Fruit fly (Drosophila melanogaster): Measurements from ENCODE around the gene CG3961.
A peak's percentile ranks its signal among the peaks of the same experiment; 100 is the strongest.

The CG3961 gene

DNA sequence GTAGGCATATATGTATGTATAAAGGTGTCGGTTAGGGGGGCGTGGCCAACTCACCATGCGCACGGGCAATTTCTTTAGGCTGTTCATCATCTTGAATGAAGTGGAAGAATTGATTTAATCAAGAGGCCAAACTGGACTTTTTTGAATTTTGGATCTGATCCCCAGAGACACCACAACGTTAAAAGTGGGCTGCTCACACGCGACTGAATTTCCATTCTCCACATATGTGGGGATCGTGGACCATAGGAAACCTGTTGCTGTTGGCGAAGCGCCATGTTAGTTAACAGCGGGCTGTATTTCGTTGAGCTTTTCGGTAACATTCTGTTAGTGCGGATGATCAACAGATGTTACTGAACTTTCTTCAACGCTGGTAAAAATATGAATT lies 7.8 kb upstream of the CG3961 start, which contains the start of gene CG3902 (continued):
- TF ChIP-seq CG4360 (GFP tag; IDR thresholded peaks at IDR 0.05) (no peak), eyg (GFP tag; optimal IDR thresholded peaks at IDR 0.05) (no peak), Opbp (GFP tag; IDR thresholded peaks at IDR 0.05; ENCODE audit: partially characterized antibody) (peak; percentile 66; the same call in 1 of the 3 replicates), CG5180 (GFP tag; optimal IDR thresholded peaks at IDR 0.05) (no peak), CG32772 (GFP tag; IDR thresholded peaks at IDR 0.05) (no peak), slbo (GFP tag; IDR thresholded peaks at IDR 0.05) (peak; percentile 47), CG9817 (tag; optimal IDR thresholded peaks at IDR 0.05) (no peak), pb (GFP tag; optimal IDR thresholded peaks at IDR 0.05) (no peak), YL-1 (GFP tag; optimal IDR thresholded peaks at IDR 0.05) (peak; percentile 9), kah (GFP tag; optimal IDR thresholded peaks at IDR 0.05) (peak; percentile 98), amos (GFP tag; IDR thresholded peaks at IDR 0.05; ENCODE audit: partially characterized antibody) (peak; percentile 43; the same call in 1 of the 2 replicates), Jarid2 (GFP tag; optimal IDR thresholded peaks at IDR 0.05) (peak; percentile 89), CG6254 (GFP tag; optimal IDR thresholded peaks at IDR 0.05) (no peak), aop (GFP tag; IDR thresholded peaks at IDR 0.05) (no peak), lov (optimal IDR thresholded peaks at IDR 0.05) (no peak), lov (GFP tag; IDR thresholded peaks at IDR 0.05) (peak; percentile 71; the same call in 2 of the 3 replicates), CG6854 (GFP tag; optimal IDR thresholded peaks at IDR 0.05) (peak; percentile 10), Scr (GFP tag; IDR thresholded peaks at IDR 0.05; ENCODE audit: partially characterized antibody) (no peak), CG14014 (GFP tag; IDR thresholded peaks at IDR 0.05) (no peak), Eip74EF (GFP tag; optimal IDR thresholded peaks at IDR 0.05) (peak in 1 of 2 experiments; percentile 19), Camta (GFP tag; optimal IDR thresholded peaks at IDR 0.05) (no peak), fd102C (GFP tag; optimal IDR thresholded peaks at IDR 0.05) (no peak), crol (GFP tag; IDR thresholded peaks at IDR 0.05) (0 out of 2 replicates have a peak, but pooled peaks have one; percentile 23), CkIIα-i1 (GFP tag; IDR thresholded peaks at IDR 0.05) (no peak), CG7372 (GFP tag; IDR thresholded peaks at IDR 0.05) (no peak), CG8388 (GFP tag; optimal IDR thresholded peaks at IDR 0.05) (no peak), CG6791 (GFP tag; IDR thresholded peaks at IDR 0.05; ENCODE audit: partially characterized antibody) (peak; percentile 28; the same call in 1 of the 3 replicates), CG42726 (GFP tag; IDR thresholded peaks at IDR 0.05; ENCODE audit: partially characterized antibody) (peak; percentile 28; the same call in 1 of the 2 replicates), CG3847 (GFP tag; IDR thresholded peaks at IDR 0.05) (no peak), zfh2 (GFP tag; optimal IDR thresholded peaks at IDR 0.05) (no peak), gcm2 (GFP tag; optimal IDR thresholded peaks at IDR 0.05) (peak; percentile 32), ab (GFP tag; optimal IDR thresholded peaks at IDR 0.05) (no peak), grn (GFP tag; optimal IDR thresholded peaks at IDR 0.05) (peak; percentile 84), Hr51 (GFP tag; optimal IDR thresholded peaks at IDR 0.05) (peak in 1 of 2 experiments; percentile 2), CG12071 (GFP tag; optimal IDR thresholded peaks at IDR 0.05) (peak; percentile 37), Deaf1 (tag; optimal IDR thresholded peaks at IDR 0.05) (peak; percentile 61), lbe (GFP tag; optimal IDR thresholded peaks at IDR 0.05) (peak; percentile 32), CTCF (GFP tag; optimal IDR thresholded peaks at IDR 0.05) (peak; percentile 48), B-H1 (GFP tag; IDR thresholded peaks at IDR 0.05) (no peak), CG4282 (GFP tag; optimal IDR thresholded peaks at IDR 0.05) (no peak), vvl (GFP tag; IDR thresholded peaks at IDR 0.05) (peak; percentile 71), inv (GFP tag; IDR thresholded peaks at IDR 0.05; ENCODE audit: partially characterized antibody) (no peak), en (GFP tag; optimal IDR thresholded peaks at IDR 0.05) (no peak), MBD-R2 (GFP tag; IDR thresholded peaks at IDR 0.05) (0 out of 2 replicates have a peak, but pooled peaks have one; percentile 8), CG18764 (GFP tag; optimal IDR thresholded peaks at IDR 0.05) (no peak), Dfd (GFP tag; optimal IDR thresholded peaks at IDR 0.05) (no peak), TFAM (GFP tag; optimal IDR thresholded peaks at IDR 0.05) (no peak), CG10565 (GFP tag; optimal IDR thresholded peaks at IDR 0.05) (no peak), usp (GFP tag; optimal IDR thresholded peaks at IDR 0.05) (no peak), CG15514 (GFP tag; optimal IDR thresholded peaks at IDR 0.05) (peak; percentile 40), ase (GFP tag; IDR thresholded peaks at IDR 0.05) (no peak)

Measured in whole organism, embryonic.